Worm (Caenorhabditis elegans): ENCODE measurements around the gene F28A10.5.

- no peak for TF ChIP-seq egl-44 (GFP tag; IDR thresholded peaks at IDR 0.05)
- no peak for TF ChIP-seq egl-18 (GFP tag; IDR thresholded peaks at IDR 0.05)
- TF ChIP-seq ceh-58 (GFP tag; IDR thresholded peaks at IDR 0.05), result no peak
Measured at ce11 chrII:843971-844370, 6.5 kb downstream of the F28A10.5 start, which contains the start of gene F28A10.4.
